Fruit fly (Drosophila melanogaster): ENCODE measurements around the gene Fur1.

Gene Fur1

dm6 chr3R:25335065-25335464 lies 137.8 kb downstream of the Fur1 start, which contains the start of the genes CG10669 and CG11902:
Gene CG10669, minus strand, starts transcription at chr3R:25335243.
Gene CG11902, plus strand, starts transcription at chr3R:25335257.
- TF ChIP-seq grau (tag; optimal IDR thresholded peaks at IDR 0.05) = no peak
- peak; percentile 8 for TF ChIP-seq YL-1 (GFP tag; optimal IDR thresholded peaks at IDR 0.05)
- no peak for TF ChIP-seq lmd (GFP tag; IDR thresholded peaks at IDR 0.05)
- no peak for TF ChIP-seq bbx (GFP tag; IDR thresholded peaks at IDR 0.05; ENCODE audit: partially characterized antibody)
- no peak for TF ChIP-seq Meics (GFP tag; optimal IDR thresholded peaks at IDR 0.05)
- TF ChIP-seq gfzf (GFP tag; optimal IDR thresholded peaks at IDR 0.05) = peak; percentile 47
- peak; percentile 39 for TF ChIP-seq MESR4 (GFP tag; optimal IDR thresholded peaks at IDR 0.05)
- TF ChIP-seq mirr (GFP tag; optimal IDR thresholded peaks at IDR 0.05) = no peak
- TF ChIP-seq chinmo (GFP tag; IDR thresholded peaks at IDR 0.05; ENCODE audit: partially characterized antibody) = peak; percentile 50; the same call in 1 of the 4 replicates
- TF ChIP-seq Fer1 (GFP tag; optimal IDR thresholded peaks at IDR 0.05) = no peak
- no peak for TF ChIP-seq CG10274 (GFP tag; optimal IDR thresholded peaks at IDR 0.05)
- TF ChIP-seq CG10267 (tag; optimal IDR thresholded peaks at IDR 0.05) = peak; percentile 91
- no peak for TF ChIP-seq CG12659 (GFP tag; optimal IDR thresholded peaks at IDR 0.05)
- no peak for TF ChIP-seq row (GFP tag; IDR thresholded peaks at IDR 0.05)
- no peak for TF ChIP-seq CG11504 (tag; optimal IDR thresholded peaks at IDR 0.05)
- TF ChIP-seq Hand (GFP tag; optimal IDR thresholded peaks at IDR 0.05) = no peak
- no peak for TF ChIP-seq HmgZ (tag; optimal IDR thresholded peaks at IDR 0.05)
- TF ChIP-seq CHES-1-like (GFP tag; optimal IDR thresholded peaks at IDR 0.05) = no peak
- TF ChIP-seq Dll (GFP tag; IDR thresholded peaks at IDR 0.05; ENCODE audit: partially characterized antibody) = 0 out of 4 replicates have a peak, but pooled peaks have one; percentile 31
- no peak for TF ChIP-seq az2 (GFP tag; optimal IDR thresholded peaks at IDR 0.05)
- TF ChIP-seq ase (GFP tag; IDR thresholded peaks at IDR 0.05) = no peak
- TF ChIP-seq CG10321 (GFP tag; IDR thresholded peaks at IDR 0.05) = no peak
- TF ChIP-seq CG8089 (GFP tag; optimal IDR thresholded peaks at IDR 0.05) = no peak
- no peak for TF ChIP-seq chn (GFP tag; optimal IDR thresholded peaks at IDR 0.05)
- no peak for TF ChIP-seq Ssrp (tag; optimal IDR thresholded peaks at IDR 0.05)
- no peak for TF ChIP-seq psq (GFP tag; optimal IDR thresholded peaks at IDR 0.05)
- TF ChIP-seq slou (GFP tag; optimal IDR thresholded peaks at IDR 0.05) = no peak
- no peak for TF ChIP-seq Scr (GFP tag; IDR thresholded peaks at IDR 0.05; ENCODE audit: partially characterized antibody)
- TF ChIP-seq gsb (GFP tag; IDR thresholded peaks at IDR 0.05) = no peak
- no peak for TF ChIP-seq exex (tag; optimal IDR thresholded peaks at IDR 0.05)
- TF ChIP-seq CG1529 (GFP tag; optimal IDR thresholded peaks at IDR 0.05) = no peak
- TF ChIP-seq scrt (GFP tag; optimal IDR thresholded peaks at IDR 0.05) = peak; percentile 23
- TF ChIP-seq gem (tag; optimal IDR thresholded peaks at IDR 0.05) = no peak
- peak; percentile 60 for TF ChIP-seq CG9797 (GFP tag; optimal IDR thresholded peaks at IDR 0.05)
- no peak; the same call in 2 of the 3 replicates for TF ChIP-seq zen2 (GFP tag; IDR thresholded peaks at IDR 0.05; ENCODE audit: partially characterized antibody)
- no peak for TF ChIP-seq Camta (GFP tag; optimal IDR thresholded peaks at IDR 0.05)
- peak; percentile 26; the same call in 1 of the 2 replicates for TF ChIP-seq CG13287 (GFP tag; IDR thresholded peaks at IDR 0.05; ENCODE audit: partially characterized antibody)
- no peak for TF ChIP-seq CG33213 (GFP tag; optimal IDR thresholded peaks at IDR 0.05)
- TF ChIP-seq H2.0 (GFP tag; IDR thresholded peaks at IDR 0.05) = no peak
- no peak for TF ChIP-seq ewg (GFP tag; optimal IDR thresholded peaks at IDR 0.05)
- peak; percentile 76 for TF ChIP-seq stwl (tag; optimal IDR thresholded peaks at IDR 0.05)
- no peak for TF ChIP-seq CG18476 (GFP tag; optimal IDR thresholded peaks at IDR 0.05)
- no peak for TF ChIP-seq org-1 (GFP tag; optimal IDR thresholded peaks at IDR 0.05)
- TF ChIP-seq CG6654 (GFP tag; optimal IDR thresholded peaks at IDR 0.05) = no peak
- TF ChIP-seq p53 (GFP tag; optimal IDR thresholded peaks at IDR 0.05) = no peak
- no peak for TF ChIP-seq dati (GFP tag; IDR thresholded peaks at IDR 0.05)
- peak; percentile 3 for TF ChIP-seq Dp (GFP tag; optimal IDR thresholded peaks at IDR 0.05)
- no peak for TF ChIP-seq pan (optimal IDR thresholded peaks at IDR 0.05)
- TF ChIP-seq pan (GFP tag; optimal IDR thresholded peaks at IDR 0.05 in 1 of 2, IDR thresholded peaks at IDR 0.05 in 1 of 2) = no peak
- TF ChIP-seq bigmax (GFP tag; optimal IDR thresholded peaks at IDR 0.05) = peak; percentile 3
- peak; percentile 3 for TF ChIP-seq Sin3A (optimal IDR thresholded peaks at IDR 0.05)
